Fruit fly (Drosophila melanogaster): ENCODE measurements around the gene tx.

tx gene

DNA sequence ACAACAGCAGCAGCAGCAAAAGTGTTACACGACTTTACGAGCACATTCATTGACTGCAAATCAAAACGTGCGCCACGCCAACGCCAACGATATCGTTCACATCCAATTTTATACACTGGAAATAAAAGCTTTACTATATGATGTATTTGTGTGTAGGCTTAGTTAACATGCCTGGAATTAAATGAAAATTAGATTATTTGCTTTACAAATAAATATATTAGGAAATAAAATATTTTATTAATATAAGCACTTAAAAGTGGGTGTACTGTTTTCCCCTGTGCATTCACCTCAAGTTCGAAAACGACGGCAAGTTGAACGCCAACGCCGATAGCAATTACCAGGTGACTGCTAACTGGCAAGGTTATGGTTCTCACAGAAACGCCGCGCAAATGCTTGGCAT lies 30.8 kb upstream of the tx start (continued):
- TF ChIP-seq usp (GFP tag; optimal IDR thresholded peaks at IDR 0.05) = no peak
- no peak for TF ChIP-seq Dip3 (GFP tag; optimal IDR thresholded peaks at IDR 0.05)
- TF ChIP-seq hth (optimal IDR thresholded peaks at IDR 0.05) = no peak
- TF ChIP-seq bowl (GFP tag; IDR thresholded peaks at IDR 0.05) = no peak
- no peak for TF ChIP-seq CG18764 (GFP tag; optimal IDR thresholded peaks at IDR 0.05)
- no peak for TF ChIP-seq CG7745 (tag; optimal IDR thresholded peaks at IDR 0.05)
- TF ChIP-seq sisA (GFP tag; IDR thresholded peaks at IDR 0.05) = 0 out of 2 replicates have a peak, but pooled peaks have one; percentile 37
- no peak for TF ChIP-seq Sox102F (GFP tag; optimal IDR thresholded peaks at IDR 0.05)
- TF ChIP-seq Lim3 (GFP tag; IDR thresholded peaks at IDR 0.05) = no peak
- no peak for TF ChIP-seq salm (tag; optimal IDR thresholded peaks at IDR 0.05)
- TF ChIP-seq ro (GFP tag; IDR thresholded peaks at IDR 0.05) = no peak
- 0 out of 2 replicates have a peak, but pooled peaks have one; percentile 21 for TF ChIP-seq Rfx (GFP tag; IDR thresholded peaks at IDR 0.05)
- no peak for TF ChIP-seq CG12942 (GFP tag; optimal IDR thresholded peaks at IDR 0.05)
- TF ChIP-seq sima (GFP tag; optimal IDR thresholded peaks at IDR 0.05) = no peak
- no peak for TF ChIP-seq CG8359 (GFP tag; optimal IDR thresholded peaks at IDR 0.05; ENCODE audit: borderline replicate concordance)
- peak; percentile 43 for TF ChIP-seq lab (GFP tag; optimal IDR thresholded peaks at IDR 0.05)
- TF ChIP-seq CG30403 (GFP tag; optimal IDR thresholded peaks at IDR 0.05) = no peak
- no peak for TF ChIP-seq Nf-YA (GFP tag; IDR thresholded peaks at IDR 0.05)
- no peak for TF ChIP-seq amos (GFP tag; IDR thresholded peaks at IDR 0.05; ENCODE audit: partially characterized antibody)
- no peak for TF ChIP-seq Ssrp (tag; optimal IDR thresholded peaks at IDR 0.05)
- TF ChIP-seq B-H1 (GFP tag; IDR thresholded peaks at IDR 0.05) = 0 out of 3 replicates have a peak, but pooled peaks have one; percentile 15
- no peak for TF ChIP-seq Kr (GFP tag; optimal IDR thresholded peaks at IDR 0.05)
- TF ChIP-seq bcd (GFP tag; optimal IDR thresholded peaks at IDR 0.05) = peak; percentile 3
- no peak for TF ChIP-seq Elba2 (GFP tag; optimal IDR thresholded peaks at IDR 0.05)
- TF ChIP-seq CG15011 (GFP tag; optimal IDR thresholded peaks at IDR 0.05) = no peak
- TF ChIP-seq knrl (GFP tag; IDR thresholded peaks at IDR 0.05; ENCODE audit: partially characterized antibody) = no peak
- TF ChIP-seq tx (GFP tag; optimal IDR thresholded peaks at IDR 0.05) = no peak
- TF ChIP-seq croc (GFP tag; conservative IDR thresholded peaks at IDR 0.05) = no peak
- no peak for TF ChIP-seq chm (GFP tag; IDR thresholded peaks at IDR 0.05)
- no peak for TF ChIP-seq CG15514 (GFP tag; optimal IDR thresholded peaks at IDR 0.05)
- no peak for TF ChIP-seq CG18262 (tag; optimal IDR thresholded peaks at IDR 0.05)
- TF ChIP-seq CG10274 (GFP tag; optimal IDR thresholded peaks at IDR 0.05) = no peak
- peak; percentile 0 for TF ChIP-seq CG3281 (GFP tag; optimal IDR thresholded peaks at IDR 0.05)
- no peak for TF ChIP-seq HmgD (GFP tag; optimal IDR thresholded peaks at IDR 0.05)
- no peak for TF ChIP-seq kni (GFP tag; optimal IDR thresholded peaks at IDR 0.05)
- no peak for TF ChIP-seq fd102C (GFP tag; optimal IDR thresholded peaks at IDR 0.05)
- no peak for TF ChIP-seq PHDP (tag; optimal IDR thresholded peaks at IDR 0.05)
- TF ChIP-seq stc (GFP tag; IDR thresholded peaks at IDR 0.05) = peak; percentile 60; the same call in 1 of the 2 replicates
- TF ChIP-seq peb (GFP tag; IDR thresholded peaks at IDR 0.05) = no peak
- peak; percentile 32; the same call in 1 of the 2 replicates for TF ChIP-seq danr (GFP tag; IDR thresholded peaks at IDR 0.05)
- no peak for TF ChIP-seq CG10959 (GFP tag; IDR thresholded peaks at IDR 0.05)
- TF ChIP-seq Sin3A (optimal IDR thresholded peaks at IDR 0.05) = no peak
- peak; percentile 71; the same call in 2 of the 3 replicates for TF ChIP-seq dysf (GFP tag; IDR thresholded peaks at IDR 0.05)
- no peak for TF ChIP-seq CG6791 (GFP tag; IDR thresholded peaks at IDR 0.05; ENCODE audit: partially characterized antibody)
- TF ChIP-seq CG18599 (GFP tag; optimal IDR thresholded peaks at IDR 0.05) = peak; percentile 30
- TF ChIP-seq CG7839 (tag; optimal IDR thresholded peaks at IDR 0.05) = peak; percentile 67
- TF ChIP-seq trem (tag; optimal IDR thresholded peaks at IDR 0.05) = no peak
- no peak for TF ChIP-seq pros (GFP tag; optimal IDR thresholded peaks at IDR 0.05)
- no peak for TF ChIP-seq Xbp1 (GFP tag; optimal IDR thresholded peaks at IDR 0.05)
- TF ChIP-seq Sry-β (GFP tag; optimal IDR thresholded peaks at IDR 0.05) = no peak
- 0 out of 3 replicates have a peak, but pooled peaks have one; percentile 30 for TF ChIP-seq CG11456 (GFP tag; IDR thresholded peaks at IDR 0.05)
- no peak for TF ChIP-seq row (GFP tag; IDR thresholded peaks at IDR 0.05)
